Worm (Caenorhabditis elegans) whole organism, L3 larva: ENCODE results near the gene ztf-13.
A peak's percentile ranks its signal among the peaks of the same experiment; 100 is the strongest.

ENCODE experiments used
- aly-2 ChIP-seq: fragments of 150-350 bp; optimal IDR thresholded peaks from 2 replicates; lab custom pipeline; 2014; ENCODE audit warnings: missing biosample characterization, missing genetic modification characterization
- ama-1 ChIP-seq: fragments of 150-350 bp; optimal IDR thresholded peaks from 2 replicates; lab custom pipeline; 2018
- ceh-28 ChIP-seq: fragments of 150-350 bp; optimal IDR thresholded peaks from 2 replicates; lab custom pipeline; 2014; ENCODE audit warnings: missing biosample characterization, missing genetic modification reagents, missing genetic modification characterization
- ceh-9 ChIP-seq: sonication (generic microtip); optimal IDR thresholded peaks from 2 replicates; lab custom pipeline; 2018; ENCODE audit warnings: missing biosample characterization, missing genetic modification characterization
- daf-12 ChIP-seq: fragments of 150-350 bp; optimal IDR thresholded peaks from 2 replicates; lab custom pipeline; 2014; ENCODE audit warnings: missing biosample characterization, missing genetic modification reagents, missing genetic modification characterization
- egl-5 ChIP-seq: fragments of 150-350 bp; optimal IDR thresholded peaks from 2 replicates; lab custom pipeline; 2017; ENCODE audit warnings: missing biosample characterization, missing genetic modification reagents, missing genetic modification characterization, inconsistent platforms
- elt-2 ChIP-seq: sonication (generic microtip); optimal IDR thresholded peaks from 2 replicates; lab custom pipeline; 2016; ENCODE audit warnings: missing genetic modification reagents, mild to moderate bottlenecking, missing genetic modification characterization, missing compliant biosample characterization
- elt-3 ChIP-seq, 3 experiments: fragments of 150-350 bp in 1 of 3; sonication (generic microtip) in 2 of 3; optimal IDR thresholded peaks; 2 replicates in 2 of 3; 4 replicates in 1 of 3; lab custom pipeline; 2014 to 2017; ENCODE audit warnings: missing biosample characterization in 3 of 3, missing genetic modification characterization in 3 of 3
- fkh-10 ChIP-seq: sonication (generic microtip); optimal IDR thresholded peaks from 2 replicates; lab custom pipeline; 2017; ENCODE audit warnings: missing biosample characterization, missing genetic modification reagents, missing genetic modification characterization
- fkh-2 ChIP-seq: fragments of 150-350 bp; optimal IDR thresholded peaks from 2 replicates; lab custom pipeline; 2014; ENCODE audit warnings: missing biosample characterization, missing genetic modification reagents, missing genetic modification characterization
- fos-1 ChIP-seq: fragments of 150-350 bp; optimal IDR thresholded peaks from 2 replicates; lab custom pipeline; 2014; ENCODE audit warnings: missing biosample characterization, missing genetic modification characterization
- hmg-11 ChIP-seq: sonication (generic microtip); optimal IDR thresholded peaks from 2 replicates; lab custom pipeline; 2016; ENCODE audit warnings: missing genetic modification characterization, missing compliant biosample characterization
- jun-1 ChIP-seq: fragments of 150-350 bp; optimal IDR thresholded peaks from 2 replicates; lab custom pipeline; 2014; ENCODE audit warnings: missing biosample characterization, missing genetic modification reagents, missing genetic modification characterization
- lin-15B ChIP-seq: fragments of 150-350 bp; optimal IDR thresholded peaks from 2 replicates; lab custom pipeline; 2014; ENCODE audit warnings: missing biosample characterization, missing genetic modification characterization
- lsy-12 ChIP-seq: sonication (generic microtip); optimal IDR thresholded peaks from 2 replicates; lab custom pipeline; 2016; ENCODE audit warnings: mild to moderate bottlenecking, missing genetic modification characterization, missing compliant biosample characterization
- mdl-1 ChIP-seq: fragments of 150-350 bp; optimal IDR thresholded peaks from 2 replicates; lab custom pipeline; 2014; ENCODE audit warnings: missing biosample characterization, missing genetic modification characterization
- mml-1 ChIP-seq: fragments of 150-350 bp; sonication (generic microtip); optimal IDR thresholded peaks from 3 replicates; lab custom pipeline; 2014; ENCODE audit warnings: missing biosample characterization, missing genetic modification characterization
- nfya-1 ChIP-seq: sonication (generic microtip); optimal IDR thresholded peaks from 2 replicates; lab custom pipeline; 2017; ENCODE audit warnings: missing genetic modification characterization, mild to moderate bottlenecking, missing compliant biosample characterization, antibody characterized with exemption, moderate library complexity; ENCODE audit not compliant: insufficient read depth
- nhr-11 ChIP-seq: fragments of 150-350 bp; optimal IDR thresholded peaks from 2 replicates; lab custom pipeline; 2014; ENCODE audit warnings: missing biosample characterization, missing genetic modification characterization
- nhr-23 ChIP-seq: fragments of 150-350 bp; optimal IDR thresholded peaks from 2 replicates; lab custom pipeline; 2014; ENCODE audit warnings: missing biosample characterization, missing genetic modification reagents, missing genetic modification characterization
- nhr-237 ChIP-seq: fragments of 150-350 bp; optimal IDR thresholded peaks from 2 replicates; lab custom pipeline; 2014; ENCODE audit warnings: missing biosample characterization, missing genetic modification characterization
- nhr-25 ChIP-seq: sonication (generic microtip); optimal IDR thresholded peaks from 2 replicates; lab custom pipeline; 2017; ENCODE audit warnings: missing biosample characterization, missing genetic modification characterization
- nhr-28 ChIP-seq: fragments of 150-350 bp; optimal IDR thresholded peaks from 2 replicates; lab custom pipeline; 2014; ENCODE audit warnings: missing biosample characterization, missing genetic modification characterization
- nhr-43 ChIP-seq: sonication (generic microtip); optimal IDR thresholded peaks from 2 replicates; lab custom pipeline; 2016; ENCODE audit warnings: mild to moderate bottlenecking, missing genetic modification characterization, missing compliant biosample characterization; ENCODE audit not compliant: poor library complexity, severe bottlenecking
- pha-4 ChIP-seq: fragments of 150-350 bp; optimal IDR thresholded peaks from 2 replicates; lab custom pipeline; 2014; ENCODE audit warnings: missing biosample characterization, missing genetic modification reagents, missing genetic modification characterization
- pqm-1 ChIP-seq: fragments of 150-350 bp; optimal IDR thresholded peaks from 2 replicates; lab custom pipeline; 2017; ENCODE audit warnings: missing biosample characterization, missing genetic modification characterization, inconsistent platforms
- skn-1 ChIP-seq: fragments of 150-350 bp; optimal IDR thresholded peaks from 2 replicates; lab custom pipeline; 2014; ENCODE audit warnings: missing biosample characterization, missing genetic modification characterization
- snpc-4 ChIP-seq: fragments of 150-350 bp; optimal IDR thresholded peaks from 2 replicates; lab custom pipeline; 2014; ENCODE audit warnings: missing biosample characterization, missing genetic modification characterization
- tbx-2 ChIP-seq: sonication (generic microtip); optimal IDR thresholded peaks from 2 replicates; lab custom pipeline; 2016; ENCODE audit warnings: mild to moderate bottlenecking, missing genetic modification characterization, missing compliant biosample characterization
- unc-39 ChIP-seq: sonication (generic microtip); optimal IDR thresholded peaks from 4 replicates; lab custom pipeline; 2017; ENCODE audit warnings: missing biosample characterization, missing genetic modification characterization
- unc-62 ChIP-seq: fragments of 150-350 bp; sonication (generic microtip); optimal IDR thresholded peaks from 4 replicates; lab custom pipeline; 2014; ENCODE audit warnings: missing biosample characterization, missing genetic modification reagents, missing genetic modification characterization
- zag-1 ChIP-seq: fragments of 150-350 bp; optimal IDR thresholded peaks from 2 replicates; lab custom pipeline; 2014; ENCODE audit warnings: missing biosample characterization, missing genetic modification characterization

Gene ztf-13

DNA sequence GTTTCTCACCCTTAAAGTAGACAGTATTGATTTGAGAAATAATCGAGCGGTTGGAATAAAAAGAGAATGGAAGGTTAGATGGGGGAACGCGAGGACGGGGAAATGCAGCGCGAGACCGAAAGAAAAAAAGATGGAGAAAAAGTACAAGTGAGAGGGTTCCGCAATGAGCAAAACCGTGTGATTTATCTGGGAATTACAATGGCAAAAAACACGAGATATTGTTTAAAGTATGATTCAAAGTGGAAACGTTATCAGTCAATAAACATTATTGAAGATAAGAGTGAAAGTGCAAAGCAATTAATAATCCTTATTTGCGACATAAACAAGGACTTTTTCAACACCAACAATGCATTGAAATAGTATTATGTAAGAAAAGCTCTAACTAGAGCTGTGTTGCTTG lies at the start of gene ztf-13:
TSS of gene ztf-13 (minus strand) at position 11 of the 400 bp plus-strand sequence.
- TF ChIP-seq fkh-10 (no peak), nhr-43 (tag; lab: Kevin White, UChicago) (no peak), nhr-25 (tag; lab: Kevin White, UChicago) (no peak), aly-2 (tag; lab: Kevin White, UChicago) (no peak), unc-39 (tag; lab: Kevin White, UChicago) (no peak), snpc-4 (no peak), nhr-11 (tag; lab: Kevin White, UChicago) (no peak), unc-62 (GFP tag; lab: Kevin White, UChicago) (no peak), ceh-28 (tag; lab: Kevin White, UChicago) (peak; percentile 2), ceh-9 (tag; lab: Kevin White, UChicago) (no peak), skn-1 (peak; percentile 10), pqm-1 (tag; lab: Kevin White, UChicago) (peak; percentile 87), nhr-28 (tag; lab: Kevin White, UChicago) (no peak), zag-1 (tag; lab: Kevin White, UChicago) (no peak), elt-2 (tag; lab: Kevin White, UChicago) (peak; percentile 90), fos-1 (no peak), pha-4 (tag; lab: Kevin White, UChicago) (peak; percentile 84), lin-15B (no peak), nhr-237 (tag; lab: Kevin White, UChicago) (no peak), tbx-2 (tag; lab: Kevin White, UChicago) (no peak), elt-3 (tag; optimal IDR thresholded peaks at IDR 0.05; lab: Kevin White, UChicago) (no peak), nhr-23 (no peak), jun-1 (peak; percentile 58), egl-5 (tag; lab: Kevin White, UChicago) (peak; percentile 55)

- TF ChIP-seq ama-1 (lab: Kevin White, UChicago), result no peak
- TF ChIP-seq pqm-1 (tag; lab: Kevin White, UChicago), result no peak
- TF ChIP-seq egl-5 (tag; lab: Kevin White, UChicago), result no peak
- no peak for TF ChIP-seq zag-1 (tag; lab: Kevin White, UChicago)
- no peak for TF ChIP-seq nfya-1 (tag; lab: Kevin White, UChicago)
- no peak for TF ChIP-seq elt-3 (tag; optimal IDR thresholded peaks at IDR 0.05; lab: Kevin White, UChicago)
- no peak for TF ChIP-seq fkh-10
- no peak for TF ChIP-seq skn-1
- no peak for TF ChIP-seq nhr-43 (tag; lab: Kevin White, UChicago)
- no peak for TF ChIP-seq aly-2 (tag; lab: Kevin White, UChicago)
- TF ChIP-seq unc-39 (tag; lab: Kevin White, UChicago), result no peak
- no peak for TF ChIP-seq fkh-2 (tag; lab: Kevin White, UChicago)
- TF ChIP-seq elt-2 (tag; lab: Kevin White, UChicago), result no peak
- TF ChIP-seq lsy-12 (tag; lab: Kevin White, UChicago), result no peak
Observed at ce11 chrX:3145265-3145664, 43.3 kb upstream of the ztf-13 start, which contains the start of gene C15C7.4. Gene C15C7.4 (plus strand): TSS chrX:3145565.

- no peak for TF ChIP-seq aly-2 (tag; lab: Kevin White, UChicago)
- TF ChIP-seq nhr-11 (tag; lab: Kevin White, UChicago), result no peak
- TF ChIP-seq ama-1 (lab: Kevin White, UChicago), result no peak
- no peak for TF ChIP-seq mdl-1 (tag; lab: Kevin White, UChicago)
- TF ChIP-seq egl-5 (tag; lab: Kevin White, UChicago), result no peak
- TF ChIP-seq hmg-11 (tag; lab: Kevin White, UChicago), result no peak
- TF ChIP-seq pha-4 (tag; lab: Kevin White, UChicago), result no peak
- no peak for TF ChIP-seq nhr-25 (tag; lab: Kevin White, UChicago)
- no peak for TF ChIP-seq mml-1 (tag; lab: Kevin White, UChicago)
- TF ChIP-seq fkh-2 (tag; lab: Kevin White, UChicago), result no peak
- peak; percentile 46 for TF ChIP-seq elt-2 (tag; lab: Kevin White, UChicago)
- TF ChIP-seq nhr-28 (tag; lab: Kevin White, UChicago), result no peak
- TF ChIP-seq nhr-43 (tag; lab: Kevin White, UChicago), result no peak
- peak; percentile 15 for TF ChIP-seq pqm-1 (tag; lab: Kevin White, UChicago)
- no peak for TF ChIP-seq daf-12 (tag; lab: Kevin White, UChicago)
- no peak for TF ChIP-seq ceh-9 (tag; lab: Kevin White, UChicago)
Observed at ce11 chrX:3141704-3142103, 39.7 kb upstream of the ztf-13 start.
